Fruit fly (Drosophila melanogaster) whole organism, embryonic: ENCODE measurements around the gene CG32267.

Source experiments
- Antp ChIP-seq: fragments of 200-800 bp; sonication (Bioruptor generic); optimal IDR thresholded peaks from 3 replicates; lab custom pipeline; 2016; ENCODE audit warnings: missing biosample characterization, missing genetic modification characterization
- Asciz ChIP-seq: fragments of 200-800 bp; sonication (Bioruptor generic); optimal IDR thresholded peaks from 2 replicates; lab custom pipeline; 2017; ENCODE audit warnings: missing biosample characterization, mild to moderate bottlenecking, missing genetic modification characterization, missing genetic modification reagents
- Awh ChIP-seq: fragments of 200-800 bp; sonication (Bioruptor generic); IDR thresholded peaks from 2 replicates; pipeline ENCODE4, ENCODE4 v1.3.6; 2022; ENCODE audit warnings: missing biosample characterization, missing genetic modification characterization
- B-H1 ChIP-seq: fragments of 200-800 bp; sonication (Bioruptor generic); IDR thresholded peaks from 3 replicates; pipeline ENCODE4 v1.3.6; 2022; ENCODE audit warnings: missing biosample characterization, missing genetic modification characterization
- CG11456 ChIP-seq: fragments of 200-800 bp; sonication (Bioruptor generic); IDR thresholded peaks from 3 replicates; pipeline ENCODE4 v1.3.6; 2022; ENCODE audit warnings: missing biosample characterization, missing genetic modification characterization
- CG11504 ChIP-seq: fragments of 200-800 bp; sonication (Bioruptor generic); optimal IDR thresholded peaks from 3 replicates; lab custom pipeline; 2019; ENCODE audit warnings: missing biosample characterization, mild to moderate bottlenecking, missing genetic modification characterization, moderate library complexity
- CG11560 ChIP-seq: fragments of 200-800 bp; sonication (Bioruptor generic); IDR thresholded peaks from 3 replicates; pipeline ENCODE4 v1.3.6; 2022; ENCODE audit warnings: missing biosample characterization, missing genetic modification characterization
- CG15514 ChIP-seq: fragments of 200-800 bp; sonication (Bioruptor generic); optimal IDR thresholded peaks from 3 replicates; lab custom pipeline; 2017; ENCODE audit warnings: missing biosample characterization, missing genetic modification characterization, mild to moderate bottlenecking, moderate library complexity, missing genetic modification reagents
- CG1647 ChIP-seq: fragments of 200-800 bp; sonication (Bioruptor generic); optimal IDR thresholded peaks from 3 replicates; lab custom pipeline; 2016; ENCODE audit warnings: missing biosample characterization, missing genetic modification characterization
- CG17186 ChIP-seq: fragments of 200-800 bp; sonication (Bioruptor generic); optimal IDR thresholded peaks from 3 replicates; lab custom pipeline; 2017; ENCODE audit warnings: missing biosample characterization, missing genetic modification reagents, missing genetic modification characterization
- CG1832 ChIP-seq: fragments of 200-800 bp; sonication (Bioruptor generic); optimal IDR thresholded peaks from 2 replicates; lab custom pipeline; 2017; ENCODE audit warnings: missing biosample characterization, mild to moderate bottlenecking, missing genetic modification characterization, inconsistent platforms
- CG18764 ChIP-seq: fragments of 200-800 bp; sonication (Bioruptor generic); optimal IDR thresholded peaks from 3 replicates; lab custom pipeline; 2016; ENCODE audit warnings: missing biosample characterization, missing genetic modification characterization
- CG2120 ChIP-seq: fragments of 200-800 bp; sonication (Bioruptor generic); optimal IDR thresholded peaks from 3 replicates; lab custom pipeline; 2016; ENCODE audit warnings: missing biosample characterization, missing genetic modification characterization
- CG4328 ChIP-seq: fragments of 200-800 bp; sonication (Bioruptor generic); optimal IDR thresholded peaks from 3 replicates; lab custom pipeline; 2017; ENCODE audit warnings: missing biosample characterization, missing genetic modification reagents, missing genetic modification characterization
- CG43689 ChIP-seq: fragments of 200-800 bp; sonication (Bioruptor generic); IDR thresholded peaks from 2 replicates; pipeline ENCODE4 v1.3.6; 2022; ENCODE audit warnings: missing biosample characterization, missing genetic modification characterization
- CG4617 ChIP-seq: fragments of 200-800 bp; sonication (Bioruptor generic); optimal IDR thresholded peaks from 3 replicates; lab custom pipeline; 2016; ENCODE audit warnings: missing biosample characterization, missing genetic modification characterization, borderline replicate concordance
- CG8089 ChIP-seq: fragments of 200-800 bp; sonication (Bioruptor generic); optimal IDR thresholded peaks from 3 replicates; lab custom pipeline; 2016; ENCODE audit warnings: missing biosample characterization, missing genetic modification characterization
- CG8944 ChIP-seq: fragments of 200-800 bp; sonication (Bioruptor generic); optimal IDR thresholded peaks from 3 replicates; lab custom pipeline; 2016; ENCODE audit warnings: missing biosample characterization, missing genetic modification characterization
- Camta ChIP-seq: fragments of 200-800 bp; sonication (Bioruptor generic); optimal IDR thresholded peaks from 2 replicates; lab custom pipeline; 2016; ENCODE audit warnings: missing biosample characterization, missing genetic modification characterization
- Dp ChIP-seq: fragments of 200-800 bp; sonication (Bioruptor generic); optimal IDR thresholded peaks from 2 replicates; lab custom pipeline; 2018; ENCODE audit warnings: missing biosample characterization, mild to moderate bottlenecking, missing genetic modification characterization, moderate library complexity
- E2f2 ChIP-seq: fragments of 200-800 bp; sonication (Bioruptor generic); IDR thresholded peaks from 2 replicates; pipeline ENCODE4 v1.3.6; 2022; ENCODE audit warnings: missing biosample characterization, missing genetic modification characterization
- Fer1 ChIP-seq: fragments of 200-800 bp; sonication (Bioruptor generic); optimal IDR thresholded peaks from 2 replicates; lab custom pipeline; 2017; ENCODE audit warnings: missing biosample characterization, mild to moderate bottlenecking, missing genetic modification characterization
- H15 ChIP-seq: fragments of 200-800 bp; sonication (Bioruptor generic); IDR thresholded peaks from 3 replicates; pipeline ENCODE4 v1.3.6; 2022; ENCODE audit warnings: missing biosample characterization, missing genetic modification characterization
- HLHmδ ChIP-seq: fragments of 200-800 bp; sonication (Bioruptor generic); optimal IDR thresholded peaks from 2 replicates; lab custom pipeline; 2018; ENCODE audit warnings: missing biosample characterization, mild to moderate bottlenecking, missing genetic modification characterization, moderate library complexity
- Jarid2 ChIP-seq: fragments of 200-800 bp; sonication (Bioruptor generic); optimal IDR thresholded peaks from 3 replicates; lab custom pipeline; 2017; ENCODE audit warnings: mild to moderate bottlenecking, missing biosample characterization, missing genetic modification reagents, missing genetic modification characterization
- Mad ChIP-seq: fragments of 200-800 bp; sonication (Bioruptor generic); optimal IDR thresholded peaks from 2 replicates; lab custom pipeline; 2016; ENCODE audit warnings: missing biosample characterization, missing genetic modification characterization
- Mrtf ChIP-seq: fragments of 200-800 bp; sonication (Bioruptor generic); IDR thresholded peaks from 3 replicates; pipeline ENCODE4 v1.3.6; 2022; ENCODE audit warnings: missing biosample characterization, missing genetic modification characterization
- Oaz ChIP-seq: fragments of 200-800 bp; sonication (Bioruptor generic); IDR thresholded peaks from 2 replicates; pipeline ENCODE4 v1.3.6; 2022; ENCODE audit warnings: missing biosample characterization, missing genetic modification characterization
- Rfx ChIP-seq: fragments of 200-800 bp; sonication (Bioruptor generic); IDR thresholded peaks from 2 replicates; pipeline ENCODE4 v1.3.6; 2022; ENCODE audit warnings: missing biosample characterization, missing genetic modification characterization
- Xbp1 ChIP-seq: fragments of 200-800 bp; sonication (Bioruptor generic); optimal IDR thresholded peaks from 3 replicates; lab custom pipeline; 2016; ENCODE audit warnings: missing biosample characterization, mild to moderate bottlenecking, missing genetic modification characterization
- ap ChIP-seq: fragments of 200-800 bp; sonication (Bioruptor generic); IDR thresholded peaks from 2 replicates; pipeline ENCODE4 v1.3.6; 2022; ENCODE audit warnings: missing biosample characterization, missing genetic modification characterization
- bsh ChIP-seq, 2 experiments: fragments of 200-800 bp; sonication (Bioruptor generic); optimal IDR thresholded peaks; 2 replicates each; lab custom pipeline; 2017 to 2018; ENCODE audit warnings: mild to moderate bottlenecking in 2 of 2, missing biosample characterization in 2 of 2, missing genetic modification characterization in 2 of 2, moderate library complexity in 1 of 2
- chinmo ChIP-seq: fragments of 200-800 bp; sonication (Bioruptor generic); IDR thresholded peaks from 4 replicates; pipeline ENCODE4 v1.3.6; 2022; ENCODE audit warnings: missing biosample characterization, missing genetic modification characterization; ENCODE audit not compliant: partially characterized antibody
- crc ChIP-seq: fragments of 200-800 bp; sonication (Bioruptor generic); optimal IDR thresholded peaks from 2 replicates; lab custom pipeline; 2016; ENCODE audit warnings: missing biosample characterization, missing genetic modification characterization
- ems ChIP-seq: fragments of 200-800 bp; sonication (Bioruptor generic); optimal IDR thresholded peaks from 3 replicates; lab custom pipeline; 2016; ENCODE audit warnings: missing biosample characterization, missing genetic modification characterization
- fd3F ChIP-seq: fragments of 200-800 bp; sonication (Bioruptor generic); optimal IDR thresholded peaks from 2 replicates; lab custom pipeline; 2018; ENCODE audit warnings: missing biosample characterization, mild to moderate bottlenecking, missing genetic modification characterization, moderate library complexity
- fd64A ChIP-seq: fragments of 200-800 bp; sonication (Bioruptor generic); optimal IDR thresholded peaks from 3 replicates; lab custom pipeline; 2018; ENCODE audit warnings: missing biosample characterization, mild to moderate bottlenecking, missing genetic modification characterization
- gce ChIP-seq: fragments of 200-800 bp; sonication (Bioruptor generic); IDR thresholded peaks from 3 replicates; pipeline ENCODE4 v1.3.6; 2022; ENCODE audit warnings: missing biosample characterization, missing genetic modification characterization
- gro ChIP-seq: fragments of 200-800 bp; sonication (Bioruptor generic); optimal IDR thresholded peaks from 2 replicates; lab custom pipeline; 2016; ENCODE audit warnings: missing biosample characterization, missing genetic modification characterization
- her ChIP-seq: fragments of 200-800 bp; sonication (Bioruptor generic); optimal IDR thresholded peaks from 2 replicates; lab custom pipeline; 2016; ENCODE audit warnings: missing biosample characterization, missing genetic modification characterization
- ind ChIP-seq: fragments of 200-800 bp; sonication (Bioruptor generic); optimal IDR thresholded peaks from 3 replicates; lab custom pipeline; 2016; ENCODE audit warnings: missing biosample characterization, missing genetic modification characterization
- inv ChIP-seq: fragments of 200-800 bp; sonication (Bioruptor generic); IDR thresholded peaks from 2 replicates; pipeline ENCODE4 v1.3.6; 2022; ENCODE audit warnings: missing biosample characterization, missing genetic modification characterization; ENCODE audit not compliant: partially characterized antibody
- kah ChIP-seq: fragments of 200-800 bp; sonication (Bioruptor generic); optimal IDR thresholded peaks from 2 replicates; lab custom pipeline; 2018; ENCODE audit warnings: missing biosample characterization, mild to moderate bottlenecking, missing genetic modification characterization
- lab ChIP-seq: fragments of 200-800 bp; sonication (Bioruptor generic); optimal IDR thresholded peaks from 3 replicates; lab custom pipeline; 2017; ENCODE audit warnings: missing biosample characterization, missing genetic modification characterization, mild to moderate bottlenecking, moderate library complexity, missing genetic modification reagents
- lilli ChIP-seq: fragments of 200-800 bp; sonication (Bioruptor generic); optimal IDR thresholded peaks from 3 replicates; lab custom pipeline; 2016; ENCODE audit warnings: missing biosample characterization, missing genetic modification characterization
- maf-S ChIP-seq: fragments of 200-800 bp; sonication (Bioruptor generic); optimal IDR thresholded peaks from 2 replicates; lab custom pipeline; 2016; ENCODE audit warnings: missing biosample characterization, missing genetic modification characterization
- sc ChIP-seq, 3 experiments: fragments of >200 bp in 2 of 3; fragments of 200-800 bp in 1 of 3; sonication (Bioruptor generic) in 1 of 3; optimal IDR thresholded peaks; 2 replicates in 2 of 3; 3 replicates in 1 of 3; lab custom pipeline; 2017; ENCODE audit warnings: mild to moderate bottlenecking in 1 of 3, missing biosample characterization in 1 of 3, missing genetic modification characterization in 1 of 3, missing genetic modification reagents in 1 of 3
- sens ChIP-seq: fragments of 200-800 bp; sonication (Bioruptor generic); peaks from one replicate; lab custom pipeline; 2016; ENCODE audit warnings: missing biosample characterization, missing genetic modification characterization
- tio ChIP-seq: fragments of 200-800 bp; sonication (Bioruptor generic); optimal IDR thresholded peaks from 2 replicates; lab custom pipeline; 2017; ENCODE audit warnings: missing biosample characterization, missing genetic modification characterization, inconsistent platforms
- yki ChIP-seq: fragments of >200 bp; optimal IDR thresholded peaks from 3 replicates; lab custom pipeline; 2018

CG32267 gene

DNA sequence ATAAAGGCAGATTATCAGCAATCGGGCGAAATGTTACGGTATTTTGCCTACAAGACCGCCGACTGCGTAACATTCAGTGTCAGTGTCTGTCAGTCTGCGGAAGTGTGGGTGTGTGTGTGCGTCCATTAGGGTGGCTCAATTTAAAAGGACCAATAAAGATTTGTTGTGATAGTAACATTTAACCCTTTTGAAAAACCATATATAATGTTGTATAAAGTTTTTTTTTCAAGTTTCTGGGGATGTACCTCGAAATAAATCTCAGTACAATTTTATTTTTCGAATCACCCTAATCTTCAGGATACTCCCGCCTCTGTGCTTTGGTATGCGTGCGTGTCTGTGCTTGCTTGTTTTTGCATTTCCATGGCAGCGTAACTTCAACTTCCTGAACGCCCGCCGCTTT, 873 bp upstream of the CG32267 start (continued):
- peak; percentile 19 for TF ChIP-seq Jarid2 (GFP tag; lab: Kevin White, UChicago)
- TF ChIP-seq bsh (GFP tag; optimal IDR thresholded peaks at IDR 0.05; lab: Kevin White, UChicago), result peak in 1 of 2 experiments; percentile 68
- peak; percentile 72 for TF ChIP-seq fd3F
- no peak for TF ChIP-seq HLHmδ (GFP tag; lab: Kevin White, UChicago)
- peak; percentile 72 for TF ChIP-seq her (GFP tag; lab: Kevin White, UChicago)
- peak; percentile 2 for TF ChIP-seq CG8944 (GFP tag; lab: Kevin White, UChicago)
- no peak for TF ChIP-seq Dp (GFP tag; lab: Kevin White, UChicago)
- peak; percentile 83 for TF ChIP-seq lilli
- TF ChIP-seq Oaz, result peak; percentile 34; the same call in 1 of the 2 replicates
- TF ChIP-seq CG15514 (GFP tag; lab: Kevin White, UChicago), result peak; percentile 81
- TF ChIP-seq inv, result no peak
- TF ChIP-seq fd64A (GFP tag; lab: Kevin White, UChicago), result no peak
- TF ChIP-seq H15 (GFP tag; lab: Robert Waterston, UW), result peak; percentile 59; the same call in 1 of the 3 replicates
- TF ChIP-seq lab (GFP tag; lab: Kevin White, UChicago), result peak; percentile 96
- TF ChIP-seq maf-S (GFP tag; lab: Kevin White, UChicago), result peak; percentile 34
- peak; percentile 48 for TF ChIP-seq ems (GFP tag; lab: Kevin White, UChicago)
- peak; percentile 26 for TF ChIP-seq crc (GFP tag; lab: Kevin White, UChicago)
- TF ChIP-seq Fer1 (GFP tag; lab: Kevin White, UChicago), result peak; percentile 94
- no peak for TF ChIP-seq CG17186 (GFP tag; lab: Kevin White, UChicago)
- TF ChIP-seq kah (GFP tag; lab: Kevin White, UChicago), result peak; percentile 7
- TF ChIP-seq CG4617, result no peak
- no peak for TF ChIP-seq CG1832 (GFP tag; lab: Kevin White, UChicago)
- no peak for TF ChIP-seq yki (lab: Kevin White, UChicago)
- TF ChIP-seq CG1647, result peak; percentile 35
- peak; percentile 58 for TF ChIP-seq Antp (GFP tag; lab: Kevin White, UChicago)
- peak; percentile 63 for TF ChIP-seq CG4328 (GFP tag; lab: Kevin White, UChicago)
- TF ChIP-seq Awh, result 0 out of 2 replicates have a peak, but pooled peaks have one; percentile 47
- TF ChIP-seq CG8089 (GFP tag; lab: Kevin White, UChicago), result peak; percentile 32
- TF ChIP-seq E2f2, result peak; percentile 45; the same call in 1 of the 2 replicates
- TF ChIP-seq sens (GFP tag; lab: Kevin White, UChicago), result peak; percentile 87
- no peak; the same call in 2 of the 3 replicates for TF ChIP-seq CG11560 (tag; lab: Robert Waterston, UW)
- peak; percentile 86 for TF ChIP-seq Rfx (GFP tag; lab: Robert Waterston, UW)
- TF ChIP-seq sc (optimal IDR thresholded peaks at IDR 0.05; lab: Kevin White, UChicago), result no peak
- TF ChIP-seq sc (GFP tag; optimal IDR thresholded peaks at IDR 0.05; lab: Kevin White, UChicago), result peak; percentile 37
- TF ChIP-seq CG11504, result peak; percentile 78
- peak; percentile 53; the same call in 1 of the 2 replicates for TF ChIP-seq ap (GFP tag; lab: Robert Waterston, UW)
- peak; percentile 67 for TF ChIP-seq B-H1 (GFP tag; lab: Robert Waterston, UW)
- TF ChIP-seq Mad (GFP tag; lab: Kevin White, UChicago), result no peak
- peak; percentile 78 for TF ChIP-seq CG11456 (GFP tag; lab: Robert Waterston, UW)
- peak; percentile 49; the same call in 1 of the 3 replicates for TF ChIP-seq Mrtf (GFP tag; lab: Robert Waterston, UW)
- TF ChIP-seq gro, result peak; percentile 61
- TF ChIP-seq CG18764 (GFP tag; lab: Kevin White, UChicago), result no peak
- 0 out of 3 replicates have a peak, but pooled peaks have one; percentile 4 for TF ChIP-seq gce
- TF ChIP-seq CG43689 (GFP tag; lab: Robert Waterston, UW), result peak; percentile 47; the same call in 1 of the 2 replicates
- TF ChIP-seq Camta, result peak; percentile 29
- TF ChIP-seq CG2120, result peak; percentile 88
- TF ChIP-seq tio (GFP tag; lab: Kevin White, UChicago), result peak; percentile 19
- TF ChIP-seq Xbp1 (GFP tag; lab: Kevin White, UChicago), result peak; percentile 61
- TF ChIP-seq ind (GFP tag; lab: Kevin White, UChicago), result peak; percentile 56
- TF ChIP-seq Asciz, result peak; percentile 54
- TF ChIP-seq chinmo (GFP tag; lab: Robert Waterston, UW), result no peak
